Fruit fly (Drosophila melanogaster): ENCODE measurements around the gene CG32846.

Gene CG32846

DNA sequence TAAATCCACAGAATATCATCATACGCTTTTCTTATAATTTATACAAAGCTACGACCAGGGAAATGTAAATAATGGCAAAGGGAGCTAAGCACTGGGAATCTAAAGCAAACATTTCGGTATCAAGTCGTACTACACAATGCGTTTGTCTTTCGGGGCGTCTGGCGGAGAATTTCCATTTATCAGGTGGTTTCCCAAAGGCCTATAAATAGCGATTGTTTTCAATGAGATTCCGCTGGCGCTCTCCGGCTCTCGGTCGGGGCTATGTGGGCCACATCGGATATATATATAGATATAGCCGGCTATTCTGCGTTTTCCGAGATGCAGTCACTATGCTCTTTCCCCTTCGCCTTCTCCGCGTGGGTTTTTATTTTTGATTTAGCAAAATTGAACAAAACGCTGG lies 45.0 kb downstream of the CG32846 start:
- TF ChIP-seq CrebA (GFP tag; optimal IDR thresholded peaks at IDR 0.05; ENCODE audit: borderline replicate concordance) (no peak), jim (GFP tag; optimal IDR thresholded peaks at IDR 0.05) (no peak), Rel (GFP tag; optimal IDR thresholded peaks at IDR 0.05) (no peak), Rel (tag; optimal IDR thresholded peaks at IDR 0.05) (no peak), OdsH (GFP tag; optimal IDR thresholded peaks at IDR 0.05) (no peak), CG32264 (GFP tag; optimal IDR thresholded peaks at IDR 0.05) (no peak), tai (GFP tag; optimal IDR thresholded peaks at IDR 0.05) (no peak), Myc (optimal IDR thresholded peaks at IDR 0.05) (no peak), sage (GFP tag; optimal IDR thresholded peaks at IDR 0.05) (no peak), Dif (GFP tag; optimal IDR thresholded peaks at IDR 0.05; ENCODE audit: partially characterized antibody) (no peak), sv (GFP tag; optimal IDR thresholded peaks at IDR 0.05) (no peak), psq (GFP tag; optimal IDR thresholded peaks at IDR 0.05) (no peak), br (GFP tag; optimal IDR thresholded peaks at IDR 0.05) (no peak), HLH106 (tag; optimal IDR thresholded peaks at IDR 0.05) (no peak), dl (GFP tag; optimal IDR thresholded peaks at IDR 0.05; ENCODE audit: insufficient read depth in 1 of 2, partially characterized antibody in 2 of 2) (no peak), GATAd (GFP tag; optimal IDR thresholded peaks at IDR 0.05) (no peak)

All from whole organism, wandering third instar larva.